Worm (Caenorhabditis elegans): ENCODE data around the gene fbxa-63.

Gene fbxa-63

ce11 chrIII:1218221-1218620, 25.1 kb upstream of the fbxa-63 start:
- TF ChIP-seq lim-6 (tag; optimal IDR thresholded peaks at IDR 0.05) = no peak
- TF ChIP-seq dve-1 (tag; optimal IDR thresholded peaks at IDR 0.05) = peak; percentile 13
- TF ChIP-seq ceh-22 (tag; optimal IDR thresholded peaks at IDR 0.05) = no peak
- peak; percentile 9 for TF ChIP-seq pat-9 (tag; optimal IDR thresholded peaks at IDR 0.05)
- peak; percentile 28 for TF ChIP-seq sdc-2 (tag; optimal IDR thresholded peaks at IDR 0.05)
- peak; percentile 11 for TF ChIP-seq zip-5 (tag; optimal IDR thresholded peaks at IDR 0.05)
- no peak for TF ChIP-seq ceh-31 (tag; optimal IDR thresholded peaks at IDR 0.05)
- TF ChIP-seq ceh-14 (tag; optimal IDR thresholded peaks at IDR 0.05) = no peak
- TF ChIP-seq sox-2 (GFP tag; IDR thresholded peaks at IDR 0.05) = 0 out of 2 replicates have a peak, but pooled peaks have one; percentile 11
- peak; percentile 30 for TF ChIP-seq ceh-34 (tag; optimal IDR thresholded peaks at IDR 0.05)
- no peak for TF ChIP-seq F13H6.1 (tag; optimal IDR thresholded peaks at IDR 0.05)
- peak; percentile 15 for TF ChIP-seq gmeb-2 (tag; optimal IDR thresholded peaks at IDR 0.05)
- no peak for TF ChIP-seq mec-3 (tag; optimal IDR thresholded peaks at IDR 0.05; ENCODE audit: borderline replicate concordance)
- TF ChIP-seq npax-4 (tag; optimal IDR thresholded peaks at IDR 0.05) = no peak
- TF ChIP-seq K02D7.2 (tag; optimal IDR thresholded peaks at IDR 0.05) = no peak
- TF ChIP-seq pha-4 (tag; optimal IDR thresholded peaks at IDR 0.05) = no peak
- no peak for TF ChIP-seq K09A11.1 (tag; optimal IDR thresholded peaks at IDR 0.05; ENCODE audit: insufficient read depth)
- TF ChIP-seq ama-1 (optimal IDR thresholded peaks at IDR 0.05) = no peak
- no peak for TF ChIP-seq ceh-48 (tag; optimal IDR thresholded peaks at IDR 0.05)
- no peak for TF ChIP-seq unc-3 (GFP tag; conservative IDR thresholded peaks at IDR 0.05)
- TF ChIP-seq unc-3 (tag; optimal IDR thresholded peaks at IDR 0.05) = no peak
- TF ChIP-seq pag-3 (tag; optimal IDR thresholded peaks at IDR 0.05; ENCODE audit: borderline replicate concordance) = no peak
- peak; percentile 16 for TF ChIP-seq unc-86 (tag; optimal IDR thresholded peaks at IDR 0.05)
- peak; percentile 31 for TF ChIP-seq fkh-6 (tag; optimal IDR thresholded peaks at IDR 0.05)
- TF ChIP-seq fkh-10 (GFP tag; optimal IDR thresholded peaks at IDR 0.05) = no peak
- TF ChIP-seq pax-1 (tag; optimal IDR thresholded peaks at IDR 0.05) = no peak
- no peak for TF ChIP-seq eyg-1 (tag; optimal IDR thresholded peaks at IDR 0.05)
- peak; percentile 32 for TF ChIP-seq elt-2 (tag; optimal IDR thresholded peaks at IDR 0.05)
- TF ChIP-seq pqm-1 (tag; optimal IDR thresholded peaks at IDR 0.05) = no peak
- peak; percentile 69 for TF ChIP-seq che-1 (tag; optimal IDR thresholded peaks at IDR 0.05)
- TF ChIP-seq ceh-9 (tag; optimal IDR thresholded peaks at IDR 0.05) = no peak
- TF ChIP-seq C38D4.7 (GFP tag; optimal IDR thresholded peaks at IDR 0.05) = no peak
- TF ChIP-seq hlh-6 (tag; optimal IDR thresholded peaks at IDR 0.05) = peak; percentile 22
- no peak for TF ChIP-seq ceh-24 (tag; optimal IDR thresholded peaks at IDR 0.05)
- no peak for TF ChIP-seq pros-1 (tag; optimal IDR thresholded peaks at IDR 0.05)
- TF ChIP-seq C08G9.2 (tag; optimal IDR thresholded peaks at IDR 0.05) = no peak
- TF ChIP-seq syd-9 (tag; optimal IDR thresholded peaks at IDR 0.05) = no peak
- TF ChIP-seq ahr-1 (tag; optimal IDR thresholded peaks at IDR 0.05) = no peak
- TF ChIP-seq odd-2 (tag; optimal IDR thresholded peaks at IDR 0.05) = no peak
- no peak for TF ChIP-seq madf-2 (tag; optimal IDR thresholded peaks at IDR 0.05)
- no peak for TF ChIP-seq hlh-8 (tag; optimal IDR thresholded peaks at IDR 0.05)
- no peak for TF ChIP-seq T23F11.4 (GFP tag; optimal IDR thresholded peaks at IDR 0.05)
- TF ChIP-seq ref-2 (tag; optimal IDR thresholded peaks at IDR 0.05) = peak; percentile 15
- TF ChIP-seq ceh-6 (GFP tag; optimal IDR thresholded peaks at IDR 0.05) = no peak
- TF ChIP-seq ceh-30 (tag; optimal IDR thresholded peaks at IDR 0.05) = no peak
- peak; percentile 29 for TF ChIP-seq ttx-3 (tag; optimal IDR thresholded peaks at IDR 0.05)
- TF ChIP-seq ets-4 (tag; optimal IDR thresholded peaks at IDR 0.05) = no peak
- TF ChIP-seq hlh-30 (tag; optimal IDR thresholded peaks at IDR 0.05; ENCODE audit: insufficient read depth) = no peak
- no peak for TF ChIP-seq nhr-11 (tag; optimal IDR thresholded peaks at IDR 0.05)
- TF ChIP-seq lin-11 (tag; optimal IDR thresholded peaks at IDR 0.05) = peak; percentile 51
- peak; percentile 69 for TF ChIP-seq pha-2 (tag; optimal IDR thresholded peaks at IDR 0.05)
- TF ChIP-seq nhr-232 (tag; optimal IDR thresholded peaks at IDR 0.05) = peak; percentile 48
- TF ChIP-seq hlh-15 (tag; optimal IDR thresholded peaks at IDR 0.05) = no peak
- TF ChIP-seq ceh-19 (GFP tag; optimal IDR thresholded peaks at IDR 0.05) = no peak
